Fruit fly (Drosophila melanogaster) whole organism, embryonic: ENCODE results near the gene Pp2C1.

Experiments used
- Abd-B ChIP-seq: fragments of 200-800 bp; sonication (Bioruptor generic); optimal IDR thresholded peaks from 2 replicates; lab custom pipeline; 2018; ENCODE audit warnings: missing biosample characterization, mild to moderate bottlenecking, missing genetic modification characterization, moderate library complexity
- Antp ChIP-seq: fragments of 200-800 bp; sonication (Bioruptor generic); optimal IDR thresholded peaks from 3 replicates; lab custom pipeline; 2016; ENCODE audit warnings: missing biosample characterization, missing genetic modification characterization
- CG10274 ChIP-seq: fragments of 200-800 bp; sonication (Bioruptor generic); optimal IDR thresholded peaks from 3 replicates; lab custom pipeline; 2017; ENCODE audit warnings: missing biosample characterization, mild to moderate bottlenecking, missing genetic modification characterization
- CG10366 ChIP-seq: fragments of 200-800 bp; sonication (Bioruptor generic); IDR thresholded peaks from 2 replicates; pipeline ENCODE4 v1.3.6; 2022; ENCODE audit warnings: missing biosample characterization, missing genetic modification characterization
- CG11247 ChIP-seq: fragments of 200-800 bp; sonication (Bioruptor generic); IDR thresholded peaks from 2 replicates; pipeline ENCODE4 v1.3.6; 2022; ENCODE audit warnings: missing biosample characterization, missing genetic modification characterization
- CG11456 ChIP-seq: fragments of 200-800 bp; sonication (Bioruptor generic); IDR thresholded peaks from 3 replicates; pipeline ENCODE4 v1.3.6; 2022; ENCODE audit warnings: missing biosample characterization, missing genetic modification characterization
- CG11504 ChIP-seq: fragments of 200-800 bp; sonication (Bioruptor generic); optimal IDR thresholded peaks from 3 replicates; lab custom pipeline; 2019; ENCODE audit warnings: missing biosample characterization, mild to moderate bottlenecking, missing genetic modification characterization, moderate library complexity
- CG12659 ChIP-seq: fragments of 200-800 bp; sonication (Bioruptor generic); optimal IDR thresholded peaks from 3 replicates; lab custom pipeline; 2017; ENCODE audit warnings: mild to moderate bottlenecking, missing biosample characterization, missing genetic modification reagents, missing genetic modification characterization
- CG13296 ChIP-seq: fragments of 200-800 bp; sonication (Bioruptor generic); optimal IDR thresholded peaks from 3 replicates; lab custom pipeline; 2018; ENCODE audit warnings: missing biosample characterization, mild to moderate bottlenecking, missing genetic modification characterization
- CG14667 ChIP-seq: fragments of 200-800 bp; sonication (Bioruptor generic); IDR thresholded peaks from 2 replicates; pipeline ENCODE4 v1.3.6; 2022; ENCODE audit warnings: missing biosample characterization, missing genetic modification characterization
- CG17385 ChIP-seq: fragments of 200-800 bp; sonication (Bioruptor generic); optimal IDR thresholded peaks from 3 replicates; lab custom pipeline; 2018; ENCODE audit warnings: missing biosample characterization, mild to moderate bottlenecking, missing genetic modification characterization
- CG18476 ChIP-seq: fragments of 200-800 bp; sonication (Bioruptor generic); optimal IDR thresholded peaks from 2 replicates; lab custom pipeline; 2016; ENCODE audit warnings: missing biosample characterization, mild to moderate bottlenecking, missing genetic modification characterization
- CG32772 ChIP-seq: fragments of 200-800 bp; sonication (Bioruptor generic); IDR thresholded peaks from 2 replicates; pipeline ENCODE4 v1.3.6; 2022; ENCODE audit warnings: missing biosample characterization, missing genetic modification characterization
- CG34224 ChIP-seq: fragments of 200-800 bp; sonication (Bioruptor generic); IDR thresholded peaks from 3 replicates; pipeline ENCODE4 v1.3.6; 2022; ENCODE audit warnings: missing biosample characterization, missing genetic modification characterization; ENCODE audit not compliant: partially characterized antibody
- CG42726 ChIP-seq: fragments of 200-800 bp; sonication (Bioruptor generic); IDR thresholded peaks from 2 replicates; pipeline ENCODE4 v1.3.6; 2022; ENCODE audit warnings: missing biosample characterization, missing genetic modification characterization; ENCODE audit not compliant: partially characterized antibody
- CG4282 ChIP-seq: fragments of 200-800 bp; sonication (Bioruptor generic); optimal IDR thresholded peaks from 2 replicates; lab custom pipeline; 2016; ENCODE audit warnings: missing biosample characterization, missing genetic modification characterization
- CG4328 ChIP-seq: fragments of 200-800 bp; sonication (Bioruptor generic); optimal IDR thresholded peaks from 3 replicates; lab custom pipeline; 2017; ENCODE audit warnings: missing biosample characterization, missing genetic modification reagents, missing genetic modification characterization
- CG4730 ChIP-seq: fragments of 200-800 bp; sonication (Bioruptor generic); IDR thresholded peaks from 2 replicates; pipeline ENCODE4 v1.3.6; 2022; ENCODE audit warnings: missing biosample characterization, missing genetic modification characterization
- CG4820 ChIP-seq: fragments of 200-800 bp; sonication (Bioruptor generic); optimal IDR thresholded peaks from 3 replicates; lab custom pipeline; 2016; ENCODE audit warnings: missing biosample characterization, missing genetic modification characterization
- CG6813 ChIP-seq: fragments of 200-800 bp; sonication (Bioruptor generic); optimal IDR thresholded peaks from 2 replicates; lab custom pipeline; 2017; ENCODE audit warnings: missing biosample characterization, missing genetic modification characterization, mild to moderate bottlenecking, moderate library complexity, missing genetic modification reagents
- Dad ChIP-seq: fragments of 200-800 bp; sonication (Bioruptor generic); optimal IDR thresholded peaks from 3 replicates; lab custom pipeline; 2016; ENCODE audit warnings: missing biosample characterization, missing genetic modification characterization
- Dfd ChIP-seq, 2 experiments: fragments of >200 bp; optimal IDR thresholded peaks; 2 replicates each; lab custom pipeline; 2017; ENCODE audit warnings: missing biosample characterization in 2 of 2, missing genetic modification characterization in 2 of 2
- Ets65A ChIP-seq: fragments of 200-800 bp; sonication (Bioruptor generic); peaks from one replicate; lab custom pipeline; 2016; ENCODE audit warnings: missing biosample characterization, missing genetic modification characterization
- Gug ChIP-seq: fragments of 200-800 bp; sonication (Bioruptor generic); IDR thresholded peaks from 4 replicates; pipeline ENCODE4 v1.3.6; 2022; ENCODE audit warnings: missing biosample characterization, missing genetic modification characterization
- Hmx ChIP-seq: fragments of 200-800 bp; sonication (Bioruptor generic); optimal IDR thresholded peaks from 2 replicates; lab custom pipeline; 2016; ENCODE audit warnings: missing biosample characterization, missing genetic modification characterization
- Hr51 ChIP-seq, 2 experiments: fragments of 200-800 bp; sonication (Bioruptor generic); optimal IDR thresholded peaks; 2 replicates in 1 of 2; 3 replicates in 1 of 2; lab custom pipeline; 2016 to 2018; ENCODE audit warnings: missing biosample characterization in 2 of 2, missing genetic modification characterization in 2 of 2, mild to moderate bottlenecking in 1 of 2, moderate library complexity in 1 of 2
- Myb ChIP-seq: fragments of 200-800 bp; sonication (Bioruptor generic); optimal IDR thresholded peaks from 2 replicates; lab custom pipeline; 2016; ENCODE audit warnings: missing biosample characterization, missing genetic modification characterization
- YL-1 ChIP-seq: fragments of 200-800 bp; sonication (Bioruptor generic); optimal IDR thresholded peaks from 3 replicates; lab custom pipeline; 2017; ENCODE audit warnings: missing biosample characterization, mild to moderate bottlenecking, missing genetic modification characterization
- abd-A ChIP-seq: fragments of 200-800 bp; sonication (Bioruptor generic); optimal IDR thresholded peaks from 3 replicates; lab custom pipeline; 2019; ENCODE audit warnings: missing biosample characterization, mild to moderate bottlenecking, missing genetic modification characterization, moderate library complexity
- ato ChIP-seq: fragments of 200-800 bp; sonication (Bioruptor generic); IDR thresholded peaks from 2 replicates; pipeline ENCODE4 v1.3.6; 2022; ENCODE audit warnings: missing biosample characterization, missing genetic modification characterization; ENCODE audit not compliant: partially characterized antibody
- br ChIP-seq: fragments of >200 bp; optimal IDR thresholded peaks from 2 replicates; lab custom pipeline; 2017
- bsh ChIP-seq, 2 experiments: fragments of 200-800 bp; sonication (Bioruptor generic); optimal IDR thresholded peaks; 2 replicates each; lab custom pipeline; 2017 to 2018; ENCODE audit warnings: mild to moderate bottlenecking in 2 of 2, missing biosample characterization in 2 of 2, missing genetic modification characterization in 2 of 2, moderate library complexity in 1 of 2
- dm ChIP-seq: fragments of 200-800 bp; sonication (Bioruptor generic); optimal IDR thresholded peaks from 3 replicates; lab custom pipeline; 2016; ENCODE audit warnings: missing biosample characterization, missing genetic modification characterization
- grn ChIP-seq: fragments of 200-800 bp; sonication (Bioruptor generic); optimal IDR thresholded peaks from 3 replicates; lab custom pipeline; 2017; ENCODE audit warnings: missing biosample characterization, missing genetic modification characterization
- gsb-n ChIP-seq: fragments of 200-800 bp; sonication (Bioruptor generic); optimal IDR thresholded peaks from 3 replicates; lab custom pipeline; 2018; ENCODE audit warnings: missing biosample characterization, mild to moderate bottlenecking, missing genetic modification characterization
- gt ChIP-seq: fragments of 200-800 bp; sonication (Bioruptor generic); IDR thresholded peaks from 2 replicates; pipeline ENCODE4 v1.3.6; 2022; ENCODE audit warnings: missing biosample characterization, missing genetic modification characterization
- jing ChIP-seq: fragments of 200-800 bp; sonication (Bioruptor generic); optimal IDR thresholded peaks from 2 replicates; lab custom pipeline; 2018; ENCODE audit warnings: missing biosample characterization, mild to moderate bottlenecking, missing genetic modification characterization
- ken ChIP-seq: fragments of 200-800 bp; sonication (Bioruptor generic); IDR thresholded peaks from 3 replicates; pipeline ENCODE4 v1.3.6; 2022; ENCODE audit warnings: missing biosample characterization, missing genetic modification characterization
- nerfin-2 ChIP-seq: fragments of 200-800 bp; sonication (Bioruptor generic); IDR thresholded peaks from 2 replicates; pipeline ENCODE4 v1.3.6; 2022; ENCODE audit warnings: missing biosample characterization, missing genetic modification characterization; ENCODE audit not compliant: partially characterized antibody
- org-1 ChIP-seq: fragments of 200-800 bp; sonication (Bioruptor generic); optimal IDR thresholded peaks from 2 replicates; lab custom pipeline; 2017; ENCODE audit warnings: missing biosample characterization, missing genetic modification characterization
- phol ChIP-seq: fragments of 200-800 bp; sonication (Bioruptor generic); optimal IDR thresholded peaks from 3 replicates; lab custom pipeline; 2018; ENCODE audit warnings: missing biosample characterization, mild to moderate bottlenecking, missing genetic modification characterization, moderate library complexity
- psq ChIP-seq: fragments of 200-800 bp; sonication (Bioruptor generic); optimal IDR thresholded peaks from 2 replicates; lab custom pipeline; 2017; ENCODE audit warnings: missing biosample characterization, missing genetic modification characterization
- rib ChIP-seq: fragments of 200-800 bp; sonication (Bioruptor generic); IDR thresholded peaks from 2 replicates; pipeline ENCODE4 v1.3.6; 2022; ENCODE audit warnings: missing biosample characterization, missing genetic modification characterization
- sna ChIP-seq: fragments of 200-800 bp; sonication (Bioruptor generic); IDR thresholded peaks from 2 replicates; pipeline ENCODE4 v1.3.6; 2022; ENCODE audit warnings: missing biosample characterization, missing genetic modification characterization; ENCODE audit not compliant: partially characterized antibody
- tap ChIP-seq: fragments of 200-800 bp; optimal IDR thresholded peaks from 3 replicates; lab custom pipeline; 2019; ENCODE audit warnings: missing biosample characterization, mild to moderate bottlenecking, missing genetic modification characterization, moderate library complexity
- twi ChIP-seq: fragments of 200-800 bp; optimal IDR thresholded peaks from 2 replicates; lab custom pipeline; 2019; ENCODE audit warnings: missing biosample characterization, mild to moderate bottlenecking, missing genetic modification characterization, moderate library complexity
- vvl ChIP-seq: fragments of 200-800 bp; sonication (Bioruptor generic); IDR thresholded peaks from 2 replicates; pipeline ENCODE4 v1.3.6; 2022; ENCODE audit warnings: missing biosample characterization, missing genetic modification characterization
- wek ChIP-seq: fragments of 200-800 bp; sonication (Bioruptor generic); optimal IDR thresholded peaks from 3 replicates; lab custom pipeline; 2018; ENCODE audit warnings: missing biosample characterization, mild to moderate bottlenecking, missing genetic modification characterization, moderate library complexity
- wor ChIP-seq: fragments of 200-800 bp; sonication (Bioruptor generic); IDR thresholded peaks from 2 replicates; pipeline ENCODE4 v1.3.6; 2022; ENCODE audit warnings: missing biosample characterization, missing genetic modification characterization
- z ChIP-seq: fragments of 200-800 bp; sonication (Bioruptor generic); IDR thresholded peaks from 3 replicates; pipeline ENCODE4 v1.3.6; 2022; ENCODE audit warnings: missing biosample characterization, missing genetic modification characterization

Gene Pp2C1

DNA sequence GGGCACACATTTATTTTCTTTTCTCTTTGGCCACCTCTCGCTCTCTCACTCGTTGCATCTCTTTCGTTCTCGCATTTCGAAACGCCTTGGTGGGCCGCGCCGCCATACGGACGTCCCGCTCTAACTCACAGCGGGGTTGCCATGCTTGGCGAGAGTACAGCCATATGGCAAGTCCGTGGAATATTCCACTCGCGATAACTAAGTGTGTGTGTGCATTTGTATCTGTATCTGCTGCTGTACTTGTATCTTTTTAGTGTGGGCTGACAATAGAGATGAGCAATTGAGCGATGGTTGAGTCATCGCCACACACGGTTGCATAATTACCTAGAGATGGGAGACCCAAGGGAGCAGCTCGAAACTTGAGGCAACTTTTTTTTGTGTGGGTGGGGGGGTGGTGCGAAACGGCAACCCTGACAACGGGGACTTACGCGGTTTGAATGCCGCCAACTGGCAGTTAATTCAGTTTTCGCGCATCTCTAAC, 2.2 kb downstream of the Pp2C1 start (continued):
- TF ChIP-seq sna (peak; percentile 68), CG12659 (GFP tag; lab: Kevin White, UChicago) (peak; percentile 92), org-1 (peak; percentile 58), CG13296 (GFP tag; lab: Kevin White, UChicago) (peak; percentile 77), CG4282 (GFP tag; lab: Kevin White, UChicago) (peak; percentile 82), CG34224 (GFP tag; lab: Robert Waterston, UW) (peak; percentile 74; the same call in 2 of the 3 replicates), CG18476 (no peak), br (lab: Kevin White, UChicago) (no peak), YL-1 (GFP tag; lab: Kevin White, UChicago) (peak; percentile 96), rib (GFP tag; lab: Robert Waterston, UW) (peak; percentile 86), Dfd (GFP tag; optimal IDR thresholded peaks at IDR 0.05; lab: Kevin White, UChicago) (no peak), Ets65A (GFP tag; lab: Kevin White, UChicago) (peak; percentile 98), nerfin-2 (GFP tag; lab: Robert Waterston, UW) (peak; percentile 64), gt (GFP tag; lab: Robert Waterston, UW) (peak; percentile 67), dm (peak; percentile 83), abd-A (tag; lab: Kevin White, UChicago) (peak; percentile 97), twi (tag; lab: Kevin White, UChicago) (peak; percentile 90), CG11456 (GFP tag; lab: Robert Waterston, UW) (peak; percentile 93), CG11504 (tag; lab: Kevin White, UChicago) (peak; percentile 86), jing (GFP tag; lab: Kevin White, UChicago) (no peak), CG6813 (GFP tag; lab: Kevin White, UChicago) (peak; percentile 56), wek (GFP tag; lab: Kevin White, UChicago) (peak; percentile 47), Antp (GFP tag; lab: Kevin White, UChicago) (peak; percentile 92), CG10366 (GFP tag; lab: Robert Waterston, UW) (peak; percentile 87), phol (tag; lab: Kevin White, UChicago) (peak; percentile 71), Gug (GFP tag; lab: Robert Waterston, UW) (peak; percentile 93), CG4730 (GFP tag; lab: Robert Waterston, UW) (peak; percentile 88), Hmx (GFP tag; lab: Kevin White, UChicago) (no peak), CG11247 (peak; percentile 91), bsh (GFP tag; optimal IDR thresholded peaks at IDR 0.05; lab: Kevin White, UChicago) (peak in 1 of 2 experiments; percentile 62), gsb-n (tag; lab: Kevin White, UChicago) (peak; percentile 23), Abd-B (GFP tag; lab: Kevin White, UChicago) (peak; percentile 74), ken (GFP tag; lab: Robert Waterston, UW) (peak; percentile 89), tap (peak; percentile 67), Myb (GFP tag; lab: Kevin White, UChicago) (peak; percentile 90), CG10274 (GFP tag; lab: Kevin White, UChicago) (peak; percentile 65), CG32772 (GFP tag; lab: Robert Waterston, UW) (peak; percentile 89), grn (GFP tag; lab: Kevin White, UChicago) (peak; percentile 39), Dad (GFP tag; lab: Kevin White, UChicago) (peak; percentile 84), CG42726 (GFP tag; lab: Robert Waterston, UW) (peak; percentile 91), wor (peak; percentile 53; the same call in 1 of the 2 replicates), z (GFP tag; lab: Robert Waterston, UW) (no peak; the same call in 2 of the 3 replicates), CG4820 (GFP tag; lab: Kevin White, UChicago) (peak; percentile 68), Hr51 (GFP tag; optimal IDR thresholded peaks at IDR 0.05; lab: Kevin White, UChicago) (peak; percentile 81 to 83), CG14667 (GFP tag; lab: Robert Waterston, UW) (peak; percentile 86), CG4328 (GFP tag; lab: Kevin White, UChicago) (peak; percentile 78), psq (peak; percentile 57), CG17385 (GFP tag; lab: Kevin White, UChicago) (peak; percentile 76), vvl (GFP tag; lab: Robert Waterston, UW) (peak; percentile 94), ato (GFP tag; lab: Robert Waterston, UW) (peak; percentile 71)
